Worm (Caenorhabditis elegans) whole organism, L4 larva: ENCODE measurements around the gene set-6.
A peak's percentile ranks its signal among the peaks of the same experiment; 100 is the strongest.

Experiments
- D1046.2 ChIP-seq: fragments of 200-800 bp; sonication (Bioruptor generic); IDR thresholded peaks from 2 replicates; pipeline ENCODE4 v1.3.6; 2022; ENCODE audit warnings: missing genetic modification characterization, missing compliant biosample characterization
- F26F4.8 ChIP-seq: fragments of 200-800 bp; sonication (Bioruptor generic); conservative IDR thresholded peaks from 2 replicates; pipeline ENCODE4 v1.3.6; 2022; ENCODE audit warnings: missing genetic modification characterization, missing compliant biosample characterization
- F37D6.2 ChIP-seq: sonication (generic microtip); optimal IDR thresholded peaks from 2 replicates; lab custom pipeline; 2016; ENCODE audit warnings: mild to moderate bottlenecking, missing genetic modification characterization, missing compliant biosample characterization
- F44E2.7 ChIP-seq: fragments of 200-800 bp; sonication (Bioruptor generic); IDR thresholded peaks from 2 replicates; pipeline ENCODE4 v2.1.2; 2022; ENCODE audit warnings: missing genetic modification characterization, missing compliant biosample characterization
- F49E8.2 ChIP-seq: sonication (generic microtip); optimal IDR thresholded peaks from 2 replicates; lab custom pipeline; 2016; ENCODE audit warnings: missing compliant biosample characterization, mild to moderate bottlenecking, missing genetic modification characterization, borderline replicate concordance
- R02D3.7 ChIP-seq: fragments of 150-350 bp; sonication (generic microtip); optimal IDR thresholded peaks from 3 replicates; lab custom pipeline; 2014; ENCODE audit warnings: missing biosample characterization, missing genetic modification characterization
- T26A8.4 ChIP-seq: fragments of 200-800 bp; sonication (Bioruptor generic); IDR thresholded peaks from 2 replicates; pipeline ENCODE4 v1.3.6; 2022; ENCODE audit warnings: missing genetic modification characterization, missing compliant biosample characterization
- ZK337.2 ChIP-seq: fragments of 200-800 bp; sonication (Bioruptor generic); IDR thresholded peaks from 2 replicates; pipeline ENCODE4 v1.3.6; 2022; ENCODE audit warnings: missing genetic modification reagents, missing genetic modification characterization, missing compliant biosample characterization
- ZK546.5 ChIP-seq, 2 experiments: sonication (generic microtip); optimal IDR thresholded peaks; 2 replicates each; lab custom pipeline; 2017; ENCODE audit warnings: missing biosample characterization in 2 of 2, missing genetic modification characterization in 2 of 2
- aly-2 ChIP-seq: sonication (generic microtip); optimal IDR thresholded peaks from 2 replicates; lab custom pipeline; 2018; ENCODE audit warnings: missing biosample characterization, missing genetic modification characterization
- ama-1 ChIP-seq: fragments of 150-350 bp; optimal IDR thresholded peaks from 2 replicates; lab custom pipeline; 2014; ENCODE audit warnings: inconsistent platforms, mixed read lengths
- ceh-20 ChIP-seq: fragments of 200-800 bp; sonication (Bioruptor generic); IDR thresholded peaks from 2 replicates; pipeline ENCODE4 v1.3.6; 2022; ENCODE audit warnings: missing genetic modification reagents, missing genetic modification characterization, missing compliant biosample characterization
- ceh-28 ChIP-seq: fragments of 150-350 bp; optimal IDR thresholded peaks from 2 replicates; lab custom pipeline; 2014; ENCODE audit warnings: missing biosample characterization, missing genetic modification reagents, missing genetic modification characterization
- ceh-32 ChIP-seq: sonication (generic microtip); optimal IDR thresholded peaks from 2 replicates; lab custom pipeline; 2016; ENCODE audit warnings: mild to moderate bottlenecking, missing genetic modification characterization, missing compliant biosample characterization; ENCODE audit not compliant: poor library complexity
- ces-1 ChIP-seq: fragments of 150-350 bp; sonication (generic microtip); optimal IDR thresholded peaks from 4 replicates; lab custom pipeline; 2014; ENCODE audit warnings: missing biosample characterization, missing genetic modification reagents, missing genetic modification characterization
- daf-12 ChIP-seq: fragments of 150-350 bp; optimal IDR thresholded peaks from 2 replicates; lab custom pipeline; 2014; ENCODE audit warnings: missing biosample characterization, missing genetic modification reagents, missing genetic modification characterization
- daf-16 ChIP-seq, 3 experiments: sonication (generic microtip); optimal IDR thresholded peaks; 2 replicates each; lab custom pipeline; 2016 to 2017; ENCODE audit warnings: missing genetic modification characterization in 3 of 3, missing genetic modification reagents in 3 of 3, mild to moderate bottlenecking in 2 of 3, missing compliant biosample characterization in 2 of 3, missing biosample characterization in 1 of 3, moderate library complexity in 1 of 3
- daf-8 ChIP-seq: fragments of 200-800 bp; sonication (Bioruptor generic); IDR thresholded peaks from 2 replicates; pipeline ENCODE4 v1.3.6; 2022; ENCODE audit warnings: missing genetic modification characterization, missing compliant biosample characterization
- dmd-9 ChIP-seq: fragments of 200-800 bp; sonication (Bioruptor generic); IDR thresholded peaks from 2 replicates; pipeline ENCODE4 v1.3.6; 2022; ENCODE audit warnings: missing genetic modification reagents, missing genetic modification characterization, missing compliant biosample characterization
- dpl-1 ChIP-seq: fragments of 150-350 bp; optimal IDR thresholded peaks from 2 replicates; lab custom pipeline; 2014; ENCODE audit warnings: missing biosample characterization, missing genetic modification reagents, missing genetic modification characterization
- duxl-1 ChIP-seq: sonication (generic microtip); optimal IDR thresholded peaks from 2 replicates; lab custom pipeline; 2016; ENCODE audit warnings: mild to moderate bottlenecking, missing genetic modification characterization, moderate library complexity, missing compliant biosample characterization; ENCODE audit not compliant: poor library complexity
- dve-1 ChIP-seq: sonication (generic microtip); optimal IDR thresholded peaks from 2 replicates; lab custom pipeline; 2017; ENCODE audit warnings: antibody characterized with exemption, mild to moderate bottlenecking, missing genetic modification characterization, missing compliant biosample characterization; ENCODE audit not compliant: insufficient read depth
- fkh-10 ChIP-seq: fragments of 150-350 bp; optimal IDR thresholded peaks from 2 replicates; lab custom pipeline; 2014; ENCODE audit warnings: missing biosample characterization, missing genetic modification reagents, missing genetic modification characterization
- fos-1 ChIP-seq: fragments of 150-350 bp; optimal IDR thresholded peaks from 2 replicates; lab custom pipeline; 2014; ENCODE audit warnings: missing biosample characterization, missing genetic modification characterization
- hif-1 ChIP-seq, 2 experiments: sonication (generic microtip); optimal IDR thresholded peaks; 2 replicates each; lab custom pipeline; 2016 to 2017; ENCODE audit warnings: missing compliant biosample characterization in 2 of 2, missing genetic modification characterization in 2 of 2, missing genetic modification reagents in 2 of 2, missing genotype in 2 of 2, mild to moderate bottlenecking in 1 of 2
- jun-1 ChIP-seq: fragments of 150-350 bp; optimal IDR thresholded peaks from 2 replicates; lab custom pipeline; 2014; ENCODE audit warnings: missing biosample characterization, missing genetic modification reagents, missing genetic modification characterization
- lim-7 ChIP-seq: fragments of 200-800 bp; sonication (Bioruptor generic); IDR thresholded peaks from 2 replicates; pipeline ENCODE4 v1.3.6; 2022; ENCODE audit warnings: missing genetic modification characterization, missing compliant biosample characterization
- lin-15B ChIP-seq: fragments of 150-350 bp; sonication (generic microtip); optimal IDR thresholded peaks from 3 replicates; lab custom pipeline; 2014; ENCODE audit warnings: missing biosample characterization, missing genetic modification characterization
- lin-39 ChIP-seq: fragments of 150-350 bp; optimal IDR thresholded peaks from 2 replicates; lab custom pipeline; 2014; ENCODE audit warnings: missing biosample characterization, missing genetic modification reagents, missing genetic modification characterization
- lsy-2 ChIP-seq, 2 experiments: fragments of 150-350 bp in 1 of 2; sonication (generic microtip) in 1 of 2; optimal IDR thresholded peaks; 2 replicates each; lab custom pipeline; 2014 to 2017; ENCODE audit warnings: missing biosample characterization in 2 of 2, missing genetic modification characterization in 2 of 2
- madf-5 ChIP-seq, 2 experiments: fragments of 200-800 bp; sonication (Bioruptor generic); IDR thresholded peaks; 2 replicates each; pipeline ENCODE4 v1.3.6; 2022; ENCODE audit warnings: missing compliant biosample characterization in 2 of 2, missing genetic modification characterization in 2 of 2
- madf-9 ChIP-seq: fragments of 200-800 bp; sonication (Bioruptor generic); conservative IDR thresholded peaks from 2 replicates; pipeline ENCODE4 v1.3.6; 2022; ENCODE audit warnings: missing genetic modification reagents, missing genetic modification characterization, missing compliant biosample characterization
- mes-2 ChIP-seq: sonication (generic microtip); optimal IDR thresholded peaks from 2 replicates; lab custom pipeline; 2016; ENCODE audit warnings: missing genotype, mild to moderate bottlenecking, missing genetic modification characterization, missing compliant biosample characterization; ENCODE audit not compliant: poor library complexity, severe bottlenecking
- mxl-2 ChIP-seq: fragments of 200-800 bp; sonication (Bioruptor generic); conservative IDR thresholded peaks from 2 replicates; pipeline ENCODE4 v1.3.6; 2022; ENCODE audit warnings: missing genetic modification reagents, missing genetic modification characterization, missing compliant biosample characterization
- mxl-3 ChIP-seq: fragments of 200-800 bp; sonication (Bioruptor generic); optimal IDR thresholded peaks from 2 replicates; lab custom pipeline; 2018; ENCODE audit warnings: mild to moderate bottlenecking, missing genetic modification characterization, missing compliant biosample characterization
- nhr-102 ChIP-seq: sonication (generic microtip); optimal IDR thresholded peaks from 2 replicates; lab custom pipeline; 2016; ENCODE audit warnings: mild to moderate bottlenecking, missing genetic modification characterization, moderate library complexity, missing compliant biosample characterization
- nhr-41 ChIP-seq: fragments of 200-800 bp; sonication (Bioruptor generic); IDR thresholded peaks from 2 replicates; pipeline ENCODE4 v1.3.6; 2022; ENCODE audit warnings: missing genetic modification reagents, missing genetic modification characterization, missing compliant biosample characterization
- rbr-2 ChIP-seq: sonication (generic microtip); optimal IDR thresholded peaks from 2 replicates; lab custom pipeline; 2016; ENCODE audit warnings: missing genotype, missing genetic modification characterization, missing compliant biosample characterization
- snpc-4 ChIP-seq: fragments of 150-350 bp; optimal IDR thresholded peaks from 2 replicates; lab custom pipeline; 2014; ENCODE audit warnings: missing biosample characterization, missing genetic modification characterization
- spr-3 ChIP-seq: fragments of 200-800 bp; sonication (Bioruptor generic); optimal IDR thresholded peaks from 2 replicates; lab custom pipeline; 2018; ENCODE audit warnings: mild to moderate bottlenecking, missing genetic modification characterization, missing compliant biosample characterization
- unc-62 ChIP-seq, 3 experiments: fragments of 150-350 bp in 1 of 3; sonication (generic microtip); optimal IDR thresholded peaks in 2 of 3; peaks in 1 of 3; 1 replicate in 1 of 3; 2 replicates in 2 of 3; lab custom pipeline; 2014 to 2017; ENCODE audit warnings: missing biosample characterization in 3 of 3, missing genetic modification characterization in 3 of 3, missing genetic modification reagents in 3 of 3, missing genotype in 1 of 3
- vab-7 ChIP-seq: fragments of 200-800 bp; sonication (Bioruptor generic); IDR thresholded peaks from 2 replicates; pipeline ENCODE4 v1.3.6; 2022; ENCODE audit warnings: missing genetic modification reagents, missing genetic modification characterization, missing compliant biosample characterization
- zfp-2 ChIP-seq: sonication (generic microtip); optimal IDR thresholded peaks from 2 replicates; lab custom pipeline; 2016; ENCODE audit warnings: mild to moderate bottlenecking, missing genetic modification characterization, missing compliant biosample characterization
- zfp-3 ChIP-seq: fragments of 200-800 bp; sonication (Bioruptor generic); conservative IDR thresholded peaks from 2 replicates; pipeline ENCODE4 v1.3.6; 2022; ENCODE audit warnings: missing genetic modification reagents, missing genetic modification characterization, missing compliant biosample characterization
- zip-11 ChIP-seq: fragments of 200-800 bp; sonication (Bioruptor generic); IDR thresholded peaks from 2 replicates; pipeline ENCODE4 v1.3.6; 2022; ENCODE audit warnings: missing genetic modification characterization, missing compliant biosample characterization

The set-6 gene

DNA sequence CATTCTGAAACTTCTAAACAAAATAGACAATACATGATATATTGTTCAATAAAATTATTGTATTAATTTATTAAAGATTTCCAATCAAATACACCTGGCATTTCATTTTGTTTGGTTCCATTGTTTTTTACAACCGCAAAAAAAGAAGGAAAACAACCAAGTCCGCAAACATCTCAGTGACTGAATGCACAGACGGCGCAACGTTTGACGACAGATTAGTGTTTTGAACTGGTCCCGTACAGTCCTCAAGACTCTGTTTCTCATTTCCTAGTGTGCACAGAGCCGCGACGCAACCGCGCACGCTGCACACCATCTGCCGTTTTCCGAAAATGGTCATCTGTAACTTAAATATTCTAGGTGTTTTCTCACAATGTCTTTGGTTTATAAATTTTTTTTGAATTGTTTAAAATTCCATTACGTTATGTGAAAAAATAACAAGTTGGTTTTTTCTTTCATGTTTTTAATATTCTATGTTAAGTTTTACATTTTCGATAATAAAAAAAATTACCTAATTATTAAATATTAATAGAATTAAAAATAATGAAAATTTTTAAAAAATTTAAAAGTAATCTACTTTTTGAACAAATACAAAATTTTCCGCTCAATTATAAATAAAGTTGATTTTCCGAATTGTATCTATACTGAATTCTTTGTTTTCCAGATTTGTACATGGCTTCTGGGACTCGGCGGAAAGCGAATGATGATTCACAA lies 26.1 kb downstream of the set-6 start, which contains the start of gene lsd-1:
TSS of gene lsd-1 (plus strand) at position 661 of the 711 bp plus-strand sequence.
- TF ChIP-seq ceh-28 (tag; lab: Kevin White, UChicago) (no peak), fkh-10 (no peak), zfp-2 (tag; lab: Kevin White, UChicago) (no peak), unc-62 (GFP tag; optimal IDR thresholded peaks at IDR 0.05 in 1 of 2; lab: Kevin White, UChicago) (peak in 1 of 2 experiments; percentile 76), unc-62 (tag; optimal IDR thresholded peaks at IDR 0.05; lab: Kevin White, UChicago) (no peak), dpl-1 (GFP tag; lab: Kevin White, UChicago) (no peak), F26F4.8 (GFP tag; lab: Robert Waterston, UW) (no peak), R02D3.7 (no peak), spr-3 (GFP tag; lab: Kevin White, UChicago) (no peak), nhr-41 (no peak), ZK337.2 (GFP tag; lab: Robert Waterston, UW) (no peak), daf-8 (GFP tag; lab: Robert Waterston, UW) (no peak), rbr-2 (tag; lab: Kevin White, UChicago) (peak; percentile 28), aly-2 (tag; lab: Kevin White, UChicago) (no peak), mes-2 (no peak), lin-15B (no peak), daf-16 (GFP tag; optimal IDR thresholded peaks at IDR 0.05; lab: Kevin White, UChicago) (no peak), daf-16 (tag; optimal IDR thresholded peaks at IDR 0.05; lab: Kevin White, UChicago) (peak; percentile 39), lin-39 (tag; lab: Kevin White, UChicago) (no peak), mxl-3 (GFP tag; lab: Kevin White, UChicago) (no peak), dve-1 (tag; lab: Kevin White, UChicago) (peak; percentile 42), F44E2.7 (no peak), vab-7 (GFP tag; lab: Robert Waterston, UW) (no peak), zfp-3 (GFP tag; lab: Robert Waterston, UW) (no peak), jun-1 (tag; lab: Kevin White, UChicago) (no peak), lim-7 (GFP tag; lab: Robert Waterston, UW) (no peak)

- peak; percentile 19 to 98 for TF ChIP-seq hif-1 (tag; optimal IDR thresholded peaks at IDR 0.05; lab: Kevin White, UChicago)
- TF ChIP-seq nhr-41, result no peak
- peak; percentile 11 for TF ChIP-seq duxl-1 (tag; lab: Kevin White, UChicago)
- TF ChIP-seq lsy-2 (tag; optimal IDR thresholded peaks at IDR 0.05; lab: Kevin White, UChicago), result no peak
- 0 out of 2 replicates have a peak, but pooled peaks have one; percentile 9 for TF ChIP-seq madf-9 (GFP tag; lab: Robert Waterston, UW)
- no peak for TF ChIP-seq ceh-20 (GFP tag; lab: Robert Waterston, UW)
- TF ChIP-seq daf-12, result no peak
- TF ChIP-seq nhr-102, result no peak
- no peak for TF ChIP-seq R02D3.7
- TF ChIP-seq zip-11 (GFP tag; lab: Robert Waterston, UW), result no peak
- no peak for TF ChIP-seq mxl-2 (GFP tag; lab: Robert Waterston, UW)
- TF ChIP-seq snpc-4 (tag; lab: Kevin White, UChicago), result no peak
- TF ChIP-seq T26A8.4, result peak; percentile 14; the same call in 1 of the 2 replicates
- TF ChIP-seq fos-1, result no peak
- TF ChIP-seq F37D6.2, result no peak
- no peak for TF ChIP-seq ama-1
- TF ChIP-seq F49E8.2, result no peak
- no peak for TF ChIP-seq D1046.2 (GFP tag; lab: Robert Waterston, UW)
- no peak for TF ChIP-seq dmd-9 (GFP tag; lab: Robert Waterston, UW)
- no peak for TF ChIP-seq ces-1
- TF ChIP-seq fkh-10, result no peak
- TF ChIP-seq ZK546.5 (tag; optimal IDR thresholded peaks at IDR 0.05; lab: Kevin White, UChicago), result no peak
- peak; percentile 28 for TF ChIP-seq dpl-1 (GFP tag; lab: Kevin White, UChicago)
- TF ChIP-seq madf-5 (GFP tag; IDR thresholded peaks at IDR 0.05; lab: Robert Waterston, UW), result no peak
- TF ChIP-seq vab-7 (GFP tag; lab: Robert Waterston, UW), result no peak
- TF ChIP-seq ceh-32, result no peak
- TF ChIP-seq unc-62 (GFP tag; optimal IDR thresholded peaks at IDR 0.05 in 1 of 2; lab: Kevin White, UChicago), result peak in 1 of 2 experiments; percentile 85
- TF ChIP-seq unc-62 (tag; optimal IDR thresholded peaks at IDR 0.05; lab: Kevin White, UChicago), result no peak
Observed at ce11 chrX:11946788-11947463, 27.6 kb downstream of the set-6 start, which contains the start of gene nfya-1. TSS of gene nfya-1 (minus strand) at chrX:11946838.
